Worm (Caenorhabditis elegans): ENCODE results near the gene lin-14.

The lin-14 gene

DNA sequence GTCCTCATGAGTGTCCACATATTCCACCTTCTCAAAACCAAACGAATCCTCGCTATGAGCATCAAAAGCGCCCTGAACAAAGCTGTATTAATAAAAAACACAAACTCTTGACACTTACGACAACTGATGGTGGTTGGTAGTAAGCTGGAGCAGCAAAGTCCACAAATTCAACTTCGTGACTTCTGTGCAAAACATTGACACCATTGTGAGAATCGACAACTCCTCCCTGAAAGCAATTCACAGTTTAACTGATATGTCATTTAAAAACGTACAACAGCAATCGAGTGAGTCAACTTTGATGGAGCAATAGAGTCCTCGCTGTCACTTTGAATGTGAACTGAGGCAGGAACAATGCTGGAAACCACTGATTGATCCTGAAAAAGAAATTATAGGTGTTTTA, 52.1 kb downstream of the lin-14 start:
- TF ChIP-seq lin-15B (tag; optimal IDR thresholded peaks at IDR 0.05), result no peak
- TF ChIP-seq zag-1 (tag; optimal IDR thresholded peaks at IDR 0.05), result no peak
- no peak for TF ChIP-seq nhr-43 (tag; optimal IDR thresholded peaks at IDR 0.05; ENCODE audit: poor library complexity, severe bottlenecking)
- no peak for TF ChIP-seq elt-3 (tag; optimal IDR thresholded peaks at IDR 0.05)
- TF ChIP-seq mdl-1 (tag; optimal IDR thresholded peaks at IDR 0.05), result no peak
- TF ChIP-seq ceh-16 (tag; optimal IDR thresholded peaks at IDR 0.05), result no peak
- no peak for TF ChIP-seq elt-2 (tag; optimal IDR thresholded peaks at IDR 0.05)
- no peak for TF ChIP-seq fkh-10 (GFP tag; optimal IDR thresholded peaks at IDR 0.05)
- no peak for TF ChIP-seq ama-1 (optimal IDR thresholded peaks at IDR 0.05)
- no peak for TF ChIP-seq snpc-4 (tag; optimal IDR thresholded peaks at IDR 0.05)
- no peak for TF ChIP-seq nhr-76 (tag; optimal IDR thresholded peaks at IDR 0.05)
- no peak for TF ChIP-seq nhr-23 (tag; optimal IDR thresholded peaks at IDR 0.05)

DNA sequence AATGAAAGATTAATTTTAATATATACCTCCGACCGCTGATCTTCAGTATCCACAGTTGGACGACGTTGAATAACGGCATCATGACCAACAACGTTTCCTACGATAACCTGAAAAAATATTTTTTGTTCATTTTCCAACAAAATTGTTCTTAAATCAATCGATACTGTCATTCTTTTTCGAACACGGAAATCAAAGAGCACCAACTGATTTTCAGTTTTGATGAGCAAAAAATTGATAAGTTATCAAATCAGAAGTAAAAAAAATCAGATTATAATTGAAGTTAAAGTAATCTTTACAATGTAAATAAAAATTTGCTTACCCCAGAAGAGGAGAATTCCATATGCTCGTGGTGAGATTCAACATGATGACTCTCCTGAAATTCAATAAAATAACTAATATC, 53.1 kb downstream of the lin-14 start:
- TF ChIP-seq pha-4 (tag; optimal IDR thresholded peaks at IDR 0.05), result peak; percentile 40
- no peak for TF ChIP-seq ceh-9 (tag; optimal IDR thresholded peaks at IDR 0.05)
- no peak for TF ChIP-seq lsy-12 (tag; optimal IDR thresholded peaks at IDR 0.05)
- TF ChIP-seq elt-2 (tag; optimal IDR thresholded peaks at IDR 0.05), result peak; percentile 57
- peak; percentile 26 for TF ChIP-seq ceh-28 (tag; optimal IDR thresholded peaks at IDR 0.05)
- no peak for TF ChIP-seq nhr-28 (tag; optimal IDR thresholded peaks at IDR 0.05)
- TF ChIP-seq unc-39 (tag; optimal IDR thresholded peaks at IDR 0.05), result no peak
- TF ChIP-seq ztf-11 (tag; optimal IDR thresholded peaks at IDR 0.05), result no peak
- no peak for TF ChIP-seq R02D3.7 (tag; optimal IDR thresholded peaks at IDR 0.05)
- TF ChIP-seq pqm-1 (tag; optimal IDR thresholded peaks at IDR 0.05), result peak; percentile 19
- no peak for TF ChIP-seq aly-2 (tag; optimal IDR thresholded peaks at IDR 0.05)

DNA sequence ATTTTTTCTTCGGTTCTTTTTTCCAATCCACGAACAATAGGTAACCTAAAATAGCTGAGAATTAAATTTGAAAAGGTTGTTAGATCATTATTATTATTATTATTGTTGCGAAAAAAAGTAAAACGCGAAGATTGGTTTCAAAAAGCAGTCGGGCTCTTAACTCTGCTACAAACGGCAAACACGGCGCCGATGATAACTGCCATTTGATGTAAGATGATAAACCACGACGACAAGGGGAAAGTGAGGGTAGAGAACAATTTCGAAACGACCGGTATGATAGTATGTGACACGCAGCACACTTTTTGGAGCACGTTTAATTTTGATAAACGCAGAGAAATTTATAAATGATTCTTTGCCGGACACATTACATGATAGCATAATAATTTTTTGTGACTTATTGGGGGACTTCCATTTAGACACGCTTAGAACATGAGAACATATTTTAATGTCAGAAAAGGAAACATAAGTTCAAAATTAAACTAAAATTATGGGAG, 53.7 kb downstream of the lin-14 start, which contains the start of gene hpo-34:
hpo-34 (minus strand) TSS at position 51 of the 494 bp plus-strand sequence.
- TF ChIP-seq lsy-12 (tag; optimal IDR thresholded peaks at IDR 0.05) (no peak), nhr-25 (tag; optimal IDR thresholded peaks at IDR 0.05) (no peak), eor-1 (tag; optimal IDR thresholded peaks at IDR 0.05) (no peak), jun-1 (tag; optimal IDR thresholded peaks at IDR 0.05) (peak; percentile 23), unc-62 (GFP tag; optimal IDR thresholded peaks at IDR 0.05) (no peak), pha-4 (tag; optimal IDR thresholded peaks at IDR 0.05) (peak; percentile 40), pqm-1 (tag; optimal IDR thresholded peaks at IDR 0.05) (peak; percentile 92), mml-1 (tag; optimal IDR thresholded peaks at IDR 0.05) (no peak), fos-1 (tag; optimal IDR thresholded peaks at IDR 0.05) (peak; percentile 17), daf-12 (tag; optimal IDR thresholded peaks at IDR 0.05) (no peak), egl-27 (tag; optimal IDR thresholded peaks at IDR 0.05) (no peak), unc-39 (tag; optimal IDR thresholded peaks at IDR 0.05) (no peak), snpc-4 (tag; optimal IDR thresholded peaks at IDR 0.05) (no peak), hmg-11 (tag; optimal IDR thresholded peaks at IDR 0.05) (no peak), nfya-1 (tag; optimal IDR thresholded peaks at IDR 0.05; ENCODE audit: insufficient read depth) (no peak), elt-2 (tag; optimal IDR thresholded peaks at IDR 0.05) (peak; percentile 96), ama-1 (optimal IDR thresholded peaks at IDR 0.05) (no peak), ceh-82 (tag; optimal IDR thresholded peaks at IDR 0.05) (no peak), skn-1 (tag; optimal IDR thresholded peaks at IDR 0.05) (no peak), ceh-9 (tag; optimal IDR thresholded peaks at IDR 0.05) (no peak)

DNA sequence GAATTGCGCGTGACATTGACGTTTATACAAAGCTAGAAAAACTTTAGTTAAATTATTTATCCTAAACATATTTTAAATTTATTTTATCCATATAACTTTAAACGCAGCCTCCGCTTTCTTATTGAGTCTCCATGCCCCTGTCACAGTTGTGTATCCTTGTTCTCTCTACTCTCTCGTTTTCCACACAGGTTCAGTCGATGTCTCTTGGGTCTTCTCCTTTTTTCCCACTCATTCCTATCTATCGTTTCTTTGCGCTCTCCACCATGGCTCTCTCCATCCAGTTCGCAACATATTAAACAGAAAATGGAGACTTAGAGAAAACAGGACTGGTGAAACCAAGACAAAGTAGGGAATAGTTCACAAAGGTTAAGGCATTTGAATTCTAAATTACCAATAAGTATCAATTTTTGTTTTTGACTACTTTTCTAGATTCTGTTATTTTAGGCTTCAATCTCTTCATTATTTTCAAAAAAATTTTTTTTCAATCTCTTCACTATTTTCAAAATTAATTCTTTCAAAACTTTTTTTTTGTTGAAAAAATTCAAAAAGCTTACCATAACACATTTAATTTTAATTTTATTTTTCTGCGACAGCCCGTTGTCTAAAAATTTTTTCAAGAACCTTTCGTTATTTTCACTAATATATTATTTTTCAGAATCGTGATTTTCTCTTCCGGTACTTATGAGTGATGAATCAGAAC, 56.8 kb downstream of the lin-14 start, which contains the start of gene sdc-2:
sdc-2 (plus strand) TSS at position 650 of the 700 bp plus-strand sequence.
- TF ChIP-seq eor-1 (tag; optimal IDR thresholded peaks at IDR 0.05) (no peak), mdl-1 (tag; optimal IDR thresholded peaks at IDR 0.05) (no peak), ceh-28 (tag; optimal IDR thresholded peaks at IDR 0.05) (peak; percentile 82), snpc-4 (tag; optimal IDR thresholded peaks at IDR 0.05) (no peak), zag-1 (tag; optimal IDR thresholded peaks at IDR 0.05) (no peak), egl-27 (tag; optimal IDR thresholded peaks at IDR 0.05) (peak; percentile 23), sea-2 (GFP tag; optimal IDR thresholded peaks at IDR 0.05) (no peak), unc-39 (tag; optimal IDR thresholded peaks at IDR 0.05) (no peak), nfya-1 (tag; optimal IDR thresholded peaks at IDR 0.05; ENCODE audit: insufficient read depth) (peak; percentile 83), egl-5 (tag; optimal IDR thresholded peaks at IDR 0.05) (peak; percentile 69), ztf-11 (tag; optimal IDR thresholded peaks at IDR 0.05) (no peak), nhr-12 (tag; optimal IDR thresholded peaks at IDR 0.05) (no peak), skn-1 (tag; optimal IDR thresholded peaks at IDR 0.05) (peak; percentile 89), ceh-9 (tag; optimal IDR thresholded peaks at IDR 0.05) (no peak), hmg-11 (tag; optimal IDR thresholded peaks at IDR 0.05) (peak; percentile 86), ZK546.5 (tag; optimal IDR thresholded peaks at IDR 0.05) (no peak), pha-4 (tag; optimal IDR thresholded peaks at IDR 0.05) (no peak), pqm-1 (tag; optimal IDR thresholded peaks at IDR 0.05) (peak; percentile 48), nhr-25 (tag; optimal IDR thresholded peaks at IDR 0.05) (peak; percentile 51), nhr-237 (tag; optimal IDR thresholded peaks at IDR 0.05) (no peak), elt-1 (tag; optimal IDR thresholded peaks at IDR 0.05) (peak; percentile 2), elt-3 (tag; optimal IDR thresholded peaks at IDR 0.05) (peak in 1 of 3 experiments; percentile 52), nhr-77 (tag; optimal IDR thresholded peaks at IDR 0.05) (peak; percentile 66), mml-1 (tag; optimal IDR thresholded peaks at IDR 0.05) (no peak), lin-15B (tag; optimal IDR thresholded peaks at IDR 0.05) (no peak), nhr-11 (tag; optimal IDR thresholded peaks at IDR 0.05) (no peak), daf-12 (tag; optimal IDR thresholded peaks at IDR 0.05) (no peak), lin-39 (tag; optimal IDR thresholded peaks at IDR 0.05) (peak; percentile 54), nhr-23 (tag; optimal IDR thresholded peaks at IDR 0.05) (peak; percentile 90), ama-1 (optimal IDR thresholded peaks at IDR 0.05) (no peak), nhr-43 (tag; optimal IDR thresholded peaks at IDR 0.05; ENCODE audit: poor library complexity, severe bottlenecking) (peak; percentile 69)

All from whole organism, L3 larva.